Worm (Caenorhabditis elegans) whole organism, L3 larva: Measurements from ENCODE around the gene B0001.4.

Experiments used
- R02D3.7 ChIP-seq: fragments of 150-350 bp; optimal IDR thresholded peaks from 2 replicates; lab custom pipeline; 2014; ENCODE audit warnings: missing biosample characterization, missing genetic modification characterization
- ZK546.5 ChIP-seq: sonication (generic microtip); optimal IDR thresholded peaks from 2 replicates; lab custom pipeline; 2017; ENCODE audit warnings: missing biosample characterization, missing genetic modification characterization
- ama-1 ChIP-seq: fragments of 150-350 bp; optimal IDR thresholded peaks from 2 replicates; lab custom pipeline; 2018
- fos-1 ChIP-seq: fragments of 150-350 bp; optimal IDR thresholded peaks from 2 replicates; lab custom pipeline; 2014; ENCODE audit warnings: missing biosample characterization, missing genetic modification characterization
- lin-15B ChIP-seq: fragments of 150-350 bp; optimal IDR thresholded peaks from 2 replicates; lab custom pipeline; 2014; ENCODE audit warnings: missing biosample characterization, missing genetic modification characterization
- lin-39 ChIP-seq: fragments of 150-350 bp; optimal IDR thresholded peaks from 2 replicates; lab custom pipeline; 2018; ENCODE audit warnings: missing biosample characterization, missing genetic modification reagents, missing genetic modification characterization
- nhr-25 ChIP-seq: sonication (generic microtip); optimal IDR thresholded peaks from 2 replicates; lab custom pipeline; 2017; ENCODE audit warnings: missing biosample characterization, missing genetic modification characterization
- nhr-76 ChIP-seq: fragments of 150-350 bp; sonication (generic microtip); optimal IDR thresholded peaks from 5 replicates; lab custom pipeline; 2014; ENCODE audit warnings: missing biosample characterization, missing genetic modification characterization
- pha-4 ChIP-seq: fragments of 150-350 bp; optimal IDR thresholded peaks from 2 replicates; lab custom pipeline; 2014; ENCODE audit warnings: missing biosample characterization, missing genetic modification reagents, missing genetic modification characterization
- snpc-4 ChIP-seq: fragments of 150-350 bp; optimal IDR thresholded peaks from 2 replicates; lab custom pipeline; 2014; ENCODE audit warnings: missing biosample characterization, missing genetic modification characterization
- unc-62 ChIP-seq: fragments of 150-350 bp; sonication (generic microtip); optimal IDR thresholded peaks from 4 replicates; lab custom pipeline; 2014; ENCODE audit warnings: missing biosample characterization, missing genetic modification reagents, missing genetic modification characterization
- zag-1 ChIP-seq: fragments of 150-350 bp; optimal IDR thresholded peaks from 2 replicates; lab custom pipeline; 2014; ENCODE audit warnings: missing biosample characterization, missing genetic modification characterization

- TF ChIP-seq pha-4 (tag; lab: Kevin White, UChicago) (no peak), nhr-25 (no peak), lin-15B (tag; lab: Kevin White, UChicago) (no peak), ama-1 (lab: Kevin White, UChicago) (no peak), R02D3.7 (no peak), unc-62 (GFP tag; lab: Kevin White, UChicago) (no peak), lin-39 (tag; lab: Kevin White, UChicago) (no peak), nhr-76 (tag; lab: Kevin White, UChicago) (no peak), zag-1 (tag; lab: Kevin White, UChicago) (no peak), ZK546.5 (tag; lab: Kevin White, UChicago) (no peak), fos-1 (tag; lab: Kevin White, UChicago) (no peak), snpc-4 (no peak)
Observed at ce11 chrIV:12114498-12114897, 23.5 kb downstream of the B0001.4 start.
